Fruit fly (Drosophila melanogaster) whole organism, wandering third instar larva: Measurements from ENCODE around the gene cno.

Source experiments
- CG9705 ChIP-seq: fragments of 200-800 bp; sonication (Bioruptor generic); optimal IDR thresholded peaks from 2 replicates; lab custom pipeline; 2018; ENCODE audit warnings: missing biosample characterization, mild to moderate bottlenecking, missing genetic modification characterization
- Dif ChIP-seq: fragments of 200-275, 200-300 bp; sonication (Bioruptor generic); optimal IDR thresholded peaks from 2 replicates; lab custom pipeline; 2018; ENCODE audit warnings: missing biosample characterization, missing genetic modification characterization; ENCODE audit not compliant: partially characterized antibody
- HLH106 ChIP-seq: fragments of 200-800 bp; optimal IDR thresholded peaks from 3 replicates; lab custom pipeline; 2019; ENCODE audit warnings: missing biosample characterization, mild to moderate bottlenecking, missing genetic modification characterization, moderate library complexity
- N ChIP-seq: fragments of >200 bp; optimal IDR thresholded peaks from 2 replicates; lab custom pipeline; 2018; ENCODE audit warnings: missing biosample characterization, missing external identifiers, missing genetic modification characterization
- Rel ChIP-seq, 2 experiments: fragments of 200-800 bp; sonication (Bioruptor generic) in 1 of 2; optimal IDR thresholded peaks; 2 replicates in 1 of 2; 3 replicates in 1 of 2; lab custom pipeline; 2016 to 2019; ENCODE audit warnings: mild to moderate bottlenecking in 2 of 2, missing biosample characterization in 2 of 2, missing genetic modification characterization in 2 of 2, moderate library complexity in 1 of 2
- Vsx2 ChIP-seq: fragments of 200-300, 225-300 bp; sonication (Bioruptor generic); optimal IDR thresholded peaks from 2 replicates; lab custom pipeline; 2018; ENCODE audit warnings: missing biosample characterization, missing genetic modification characterization; ENCODE audit not compliant: partially characterized antibody
- dmrt93B ChIP-seq: fragments of 200-800 bp; sonication (Bioruptor generic); optimal IDR thresholded peaks from 2 replicates; lab custom pipeline; 2018; ENCODE audit warnings: missing biosample characterization, mild to moderate bottlenecking, missing genetic modification characterization
- dsf ChIP-seq: sonication (Bioruptor generic); optimal IDR thresholded peaks from 2 replicates; lab custom pipeline; 2016; ENCODE audit warnings: missing biosample characterization, missing genetic modification characterization, borderline replicate concordance
- fru ChIP-seq: fragments of 200-800 bp; sonication (Bioruptor generic); optimal IDR thresholded peaks from 3 replicates; lab custom pipeline; 2016; ENCODE audit warnings: missing biosample characterization, mild to moderate bottlenecking, missing genetic modification characterization
- h ChIP-seq: fragments of 200-800 bp; sonication (Bioruptor generic); optimal IDR thresholded peaks from 3 replicates; lab custom pipeline; 2016; ENCODE audit warnings: missing biosample characterization, mild to moderate bottlenecking, missing genetic modification characterization
- jim ChIP-seq: fragments of 175-275, 200-325 bp; sonication (Bioruptor generic); optimal IDR thresholded peaks from 2 replicates; lab custom pipeline; 2016; ENCODE audit warnings: missing biosample characterization, mild to moderate bottlenecking, missing genetic modification characterization
- lola ChIP-seq: fragments of >200 bp; optimal IDR thresholded peaks from 2 replicates; lab custom pipeline; 2017; ENCODE audit warnings: missing biosample characterization, missing genetic modification characterization
- psq ChIP-seq: fragments of 200-800 bp; sonication (Bioruptor generic); optimal IDR thresholded peaks from 3 replicates; lab custom pipeline; 2017; ENCODE audit warnings: missing biosample characterization, mild to moderate bottlenecking, missing genetic modification characterization, moderate library complexity
- woc ChIP-seq: sonication (Bioruptor generic); optimal IDR thresholded peaks from 2 replicates; lab custom pipeline; 2016; ENCODE audit warnings: missing biosample characterization, mild to moderate bottlenecking, missing genetic modification characterization

- TF ChIP-seq psq (no peak), HLH106 (tag; lab: Kevin White, UChicago) (no peak), h (GFP tag; lab: Kevin White, UChicago) (no peak), fru (GFP tag; lab: Kevin White, UChicago) (no peak), CG9705 (GFP tag; lab: Kevin White, UChicago) (no peak), Rel (GFP tag; optimal IDR thresholded peaks at IDR 0.05; lab: Kevin White, UChicago) (no peak), Rel (tag; optimal IDR thresholded peaks at IDR 0.05; lab: Kevin White, UChicago) (peak; percentile 32), Vsx2 (GFP tag; lab: Kevin White, UChicago) (no peak), dsf (GFP tag; lab: Kevin White, UChicago) (no peak), Dif (GFP tag; lab: Kevin White, UChicago) (peak; percentile 21), jim (no peak), lola (no peak), woc (GFP tag; lab: Kevin White, UChicago) (no peak), N (GFP tag; lab: Kevin White, UChicago) (no peak), dmrt93B (GFP tag; lab: Kevin White, UChicago) (no peak)
Measured at dm6 chr3R:5213309-5213708, 3.9 kb downstream of the cno start.
